Worm (Caenorhabditis elegans) whole organism, L3 larva: ENCODE measurements around the gene hira-1.
A peak's percentile ranks its signal among the peaks of the same experiment; 100 is the strongest.

Experiments used
- R02D3.7 ChIP-seq: fragments of 150-350 bp; optimal IDR thresholded peaks from 2 replicates; lab custom pipeline; 2014; ENCODE audit warnings: missing biosample characterization, missing genetic modification characterization
- ZK546.5 ChIP-seq: sonication (generic microtip); optimal IDR thresholded peaks from 2 replicates; lab custom pipeline; 2017; ENCODE audit warnings: missing biosample characterization, missing genetic modification characterization
- aly-2 ChIP-seq: fragments of 150-350 bp; optimal IDR thresholded peaks from 2 replicates; lab custom pipeline; 2014; ENCODE audit warnings: missing biosample characterization, missing genetic modification characterization
- ama-1 ChIP-seq: fragments of 150-350 bp; optimal IDR thresholded peaks from 2 replicates; lab custom pipeline; 2018
- ceh-16 ChIP-seq: sonication (generic microtip); optimal IDR thresholded peaks from 2 replicates; lab custom pipeline; 2017; ENCODE audit warnings: missing biosample characterization, missing genetic modification characterization
- ceh-28 ChIP-seq: fragments of 150-350 bp; optimal IDR thresholded peaks from 2 replicates; lab custom pipeline; 2014; ENCODE audit warnings: missing biosample characterization, missing genetic modification reagents, missing genetic modification characterization
- ceh-82 ChIP-seq: fragments of 150-350 bp; optimal IDR thresholded peaks from 2 replicates; lab custom pipeline; 2014; ENCODE audit warnings: missing biosample characterization, missing genetic modification characterization
- ceh-9 ChIP-seq: sonication (generic microtip); optimal IDR thresholded peaks from 2 replicates; lab custom pipeline; 2018; ENCODE audit warnings: missing biosample characterization, missing genetic modification characterization
- daf-12 ChIP-seq: fragments of 150-350 bp; optimal IDR thresholded peaks from 2 replicates; lab custom pipeline; 2014; ENCODE audit warnings: missing biosample characterization, missing genetic modification reagents, missing genetic modification characterization
- egl-27 ChIP-seq: sonication (generic microtip); optimal IDR thresholded peaks from 4 replicates; lab custom pipeline; 2017; ENCODE audit warnings: missing biosample characterization, missing genetic modification reagents, missing genetic modification characterization
- egl-5 ChIP-seq: fragments of 150-350 bp; optimal IDR thresholded peaks from 2 replicates; lab custom pipeline; 2017; ENCODE audit warnings: missing biosample characterization, missing genetic modification reagents, missing genetic modification characterization, inconsistent platforms
- elt-1 ChIP-seq: fragments of 150-350 bp; optimal IDR thresholded peaks from 2 replicates; lab custom pipeline; 2014; ENCODE audit warnings: missing biosample characterization, missing genetic modification characterization
- elt-2 ChIP-seq: sonication (generic microtip); optimal IDR thresholded peaks from 2 replicates; lab custom pipeline; 2016; ENCODE audit warnings: missing genetic modification reagents, mild to moderate bottlenecking, missing genetic modification characterization, missing compliant biosample characterization
- elt-3 ChIP-seq, 3 experiments: fragments of 150-350 bp in 1 of 3; sonication (generic microtip) in 2 of 3; optimal IDR thresholded peaks; 2 replicates in 2 of 3; 4 replicates in 1 of 3; lab custom pipeline; 2014 to 2017; ENCODE audit warnings: missing biosample characterization in 3 of 3, missing genetic modification characterization in 3 of 3
- eor-1 ChIP-seq, 2 experiments: fragments of 150-350 bp; optimal IDR thresholded peaks; 2 replicates each; lab custom pipeline; 2014 to 2018; ENCODE audit warnings: missing biosample characterization in 2 of 2, missing genetic modification characterization in 2 of 2
- fkh-10 ChIP-seq: sonication (generic microtip); optimal IDR thresholded peaks from 2 replicates; lab custom pipeline; 2017; ENCODE audit warnings: missing biosample characterization, missing genetic modification reagents, missing genetic modification characterization
- fkh-2 ChIP-seq: fragments of 150-350 bp; optimal IDR thresholded peaks from 2 replicates; lab custom pipeline; 2014; ENCODE audit warnings: missing biosample characterization, missing genetic modification reagents, missing genetic modification characterization
- fos-1 ChIP-seq: fragments of 150-350 bp; optimal IDR thresholded peaks from 2 replicates; lab custom pipeline; 2014; ENCODE audit warnings: missing biosample characterization, missing genetic modification characterization
- hmg-11 ChIP-seq: sonication (generic microtip); optimal IDR thresholded peaks from 2 replicates; lab custom pipeline; 2016; ENCODE audit warnings: missing genetic modification characterization, missing compliant biosample characterization
- jun-1 ChIP-seq: fragments of 150-350 bp; optimal IDR thresholded peaks from 2 replicates; lab custom pipeline; 2014; ENCODE audit warnings: missing biosample characterization, missing genetic modification reagents, missing genetic modification characterization
- lin-15B ChIP-seq: fragments of 150-350 bp; optimal IDR thresholded peaks from 2 replicates; lab custom pipeline; 2014; ENCODE audit warnings: missing biosample characterization, missing genetic modification characterization
- lin-39 ChIP-seq: fragments of 150-350 bp; optimal IDR thresholded peaks from 2 replicates; lab custom pipeline; 2018; ENCODE audit warnings: missing biosample characterization, missing genetic modification reagents, missing genetic modification characterization
- lsy-12 ChIP-seq: sonication (generic microtip); optimal IDR thresholded peaks from 2 replicates; lab custom pipeline; 2016; ENCODE audit warnings: mild to moderate bottlenecking, missing genetic modification characterization, missing compliant biosample characterization
- mdl-1 ChIP-seq: fragments of 150-350 bp; optimal IDR thresholded peaks from 2 replicates; lab custom pipeline; 2014; ENCODE audit warnings: missing biosample characterization, missing genetic modification characterization
- mml-1 ChIP-seq: fragments of 150-350 bp; sonication (generic microtip); optimal IDR thresholded peaks from 3 replicates; lab custom pipeline; 2014; ENCODE audit warnings: missing biosample characterization, missing genetic modification characterization
- nfya-1 ChIP-seq: sonication (generic microtip); optimal IDR thresholded peaks from 2 replicates; lab custom pipeline; 2017; ENCODE audit warnings: missing genetic modification characterization, mild to moderate bottlenecking, missing compliant biosample characterization, antibody characterized with exemption, moderate library complexity; ENCODE audit not compliant: insufficient read depth
- nhr-11 ChIP-seq: fragments of 150-350 bp; optimal IDR thresholded peaks from 2 replicates; lab custom pipeline; 2014; ENCODE audit warnings: missing biosample characterization, missing genetic modification characterization
- nhr-12 ChIP-seq: fragments of 150-350 bp; optimal IDR thresholded peaks from 2 replicates; lab custom pipeline; 2014; ENCODE audit warnings: missing biosample characterization, missing genetic modification characterization
- nhr-23 ChIP-seq: fragments of 150-350 bp; optimal IDR thresholded peaks from 2 replicates; lab custom pipeline; 2014; ENCODE audit warnings: missing biosample characterization, missing genetic modification reagents, missing genetic modification characterization
- nhr-237 ChIP-seq: fragments of 150-350 bp; optimal IDR thresholded peaks from 2 replicates; lab custom pipeline; 2014; ENCODE audit warnings: missing biosample characterization, missing genetic modification characterization
- nhr-25 ChIP-seq: sonication (generic microtip); optimal IDR thresholded peaks from 2 replicates; lab custom pipeline; 2017; ENCODE audit warnings: missing biosample characterization, missing genetic modification characterization
- nhr-28 ChIP-seq: fragments of 150-350 bp; optimal IDR thresholded peaks from 2 replicates; lab custom pipeline; 2014; ENCODE audit warnings: missing biosample characterization, missing genetic modification characterization
- nhr-43 ChIP-seq: sonication (generic microtip); optimal IDR thresholded peaks from 2 replicates; lab custom pipeline; 2016; ENCODE audit warnings: mild to moderate bottlenecking, missing genetic modification characterization, missing compliant biosample characterization; ENCODE audit not compliant: poor library complexity, severe bottlenecking
- nhr-67 ChIP-seq: fragments of 150-350 bp; optimal IDR thresholded peaks from 2 replicates; lab custom pipeline; 2014; ENCODE audit warnings: missing biosample characterization, missing genetic modification characterization
- nhr-76 ChIP-seq: fragments of 150-350 bp; sonication (generic microtip); optimal IDR thresholded peaks from 5 replicates; lab custom pipeline; 2014; ENCODE audit warnings: missing biosample characterization, missing genetic modification characterization
- nhr-77 ChIP-seq: fragments of 150-350 bp; optimal IDR thresholded peaks from 2 replicates; lab custom pipeline; 2014; ENCODE audit warnings: missing biosample characterization, missing genetic modification characterization
- pha-4 ChIP-seq: fragments of 150-350 bp; optimal IDR thresholded peaks from 2 replicates; lab custom pipeline; 2014; ENCODE audit warnings: missing biosample characterization, missing genetic modification reagents, missing genetic modification characterization
- pqm-1 ChIP-seq: fragments of 150-350 bp; optimal IDR thresholded peaks from 2 replicates; lab custom pipeline; 2017; ENCODE audit warnings: missing biosample characterization, missing genetic modification characterization, inconsistent platforms
- sea-2 ChIP-seq: fragments of 150-350 bp; sonication (generic microtip); optimal IDR thresholded peaks from 4 replicates; lab custom pipeline; 2014; ENCODE audit warnings: missing biosample characterization, missing genetic modification reagents, missing genetic modification characterization
- skn-1 ChIP-seq: fragments of 150-350 bp; optimal IDR thresholded peaks from 2 replicates; lab custom pipeline; 2014; ENCODE audit warnings: missing biosample characterization, missing genetic modification characterization
- snpc-4 ChIP-seq: fragments of 150-350 bp; optimal IDR thresholded peaks from 2 replicates; lab custom pipeline; 2014; ENCODE audit warnings: missing biosample characterization, missing genetic modification characterization
- tbx-2 ChIP-seq: sonication (generic microtip); optimal IDR thresholded peaks from 2 replicates; lab custom pipeline; 2016; ENCODE audit warnings: mild to moderate bottlenecking, missing genetic modification characterization, missing compliant biosample characterization
- unc-39 ChIP-seq: sonication (generic microtip); optimal IDR thresholded peaks from 4 replicates; lab custom pipeline; 2017; ENCODE audit warnings: missing biosample characterization, missing genetic modification characterization
- unc-62 ChIP-seq: fragments of 150-350 bp; sonication (generic microtip); optimal IDR thresholded peaks from 4 replicates; lab custom pipeline; 2014; ENCODE audit warnings: missing biosample characterization, missing genetic modification reagents, missing genetic modification characterization
- zag-1 ChIP-seq: fragments of 150-350 bp; optimal IDR thresholded peaks from 2 replicates; lab custom pipeline; 2014; ENCODE audit warnings: missing biosample characterization, missing genetic modification characterization
- ztf-11 ChIP-seq: fragments of 150-350 bp; optimal IDR thresholded peaks from 2 replicates; lab custom pipeline; 2014; ENCODE audit warnings: missing biosample characterization, missing genetic modification characterization
- ztf-4 ChIP-seq: fragments of 150-350 bp; optimal IDR thresholded peaks from 2 replicates; lab custom pipeline; 2014; ENCODE audit warnings: missing biosample characterization, missing genetic modification characterization

Gene hira-1

ce11 chrIII:5165745-5166144 is 25.2 kb upstream of the hira-1 start:
- TF ChIP-seq fkh-2 (tag; lab: Kevin White, UChicago) (no peak), nhr-237 (no peak), nhr-25 (tag; lab: Kevin White, UChicago) (peak; percentile 29), pqm-1 (tag; lab: Kevin White, UChicago) (no peak), egl-5 (no peak), unc-62 (GFP tag; lab: Kevin White, UChicago) (no peak), nhr-43 (tag; lab: Kevin White, UChicago) (peak; percentile 68)

- TF ChIP-seq eor-1 (tag; optimal IDR thresholded peaks at IDR 0.05; lab: Kevin White, UChicago) (no peak), elt-2 (tag; lab: Kevin White, UChicago) (no peak), sea-2 (no peak)
These were observed 21.2 kb upstream of the hira-1 start, which contains the start of gene ulp-1 for ce11 chrIII:5169699-5170098. TSS of gene ulp-1 (minus strand) at chrIII:5169799.

ce11 chrIII:5171945-5172344 is 19.0 kb upstream of the hira-1 start, which contains the start of gene prp-19:
TSS of gene prp-19 (minus strand) at chrIII:5172045.
- TF ChIP-seq mdl-1 (tag; lab: Kevin White, UChicago) = no peak
- no peak for TF ChIP-seq hmg-11 (tag; lab: Kevin White, UChicago)

ce11 chrIII:5172470-5172869 is 18.5 kb upstream of the hira-1 start, which contains the start of gene K10D2.5:
TSS of gene K10D2.5 (plus strand) at chrIII:5172720.
- TF ChIP-seq nhr-11 (tag; lab: Kevin White, UChicago) = peak; percentile 74
- TF ChIP-seq nhr-43 (tag; lab: Kevin White, UChicago) = peak; percentile 95
- no peak for TF ChIP-seq nhr-76 (tag; lab: Kevin White, UChicago)
- TF ChIP-seq fos-1 (tag; lab: Kevin White, UChicago) = no peak
- TF ChIP-seq ztf-11 (tag; lab: Kevin White, UChicago) = no peak
- TF ChIP-seq ceh-82 (tag; lab: Kevin White, UChicago) = peak; percentile 70
- TF ChIP-seq unc-39 (tag; lab: Kevin White, UChicago) = no peak
- peak; percentile 74 for TF ChIP-seq egl-5
- TF ChIP-seq fkh-2 (tag; lab: Kevin White, UChicago) = no peak
- no peak for TF ChIP-seq mdl-1 (tag; lab: Kevin White, UChicago)
- TF ChIP-seq R02D3.7 = peak; percentile 84
- no peak for TF ChIP-seq nhr-28 (tag; lab: Kevin White, UChicago)
- TF ChIP-seq lin-15B (tag; lab: Kevin White, UChicago) = peak; percentile 99
- TF ChIP-seq nhr-237 = no peak
- peak; percentile 89 for TF ChIP-seq nhr-25 (tag; lab: Kevin White, UChicago)
- peak; percentile 95 for TF ChIP-seq lin-39 (tag; lab: Kevin White, UChicago)
- TF ChIP-seq snpc-4 (tag; lab: Kevin White, UChicago) = peak; percentile 89
- TF ChIP-seq ceh-28 (tag; lab: Kevin White, UChicago) = peak; percentile 73
- TF ChIP-seq ztf-4 (tag; lab: Kevin White, UChicago) = no peak
- TF ChIP-seq pqm-1 (tag; lab: Kevin White, UChicago) = peak; percentile 58
- TF ChIP-seq unc-62 (GFP tag; lab: Kevin White, UChicago) = no peak
- peak; percentile 55 for TF ChIP-seq elt-2 (tag; lab: Kevin White, UChicago)
- TF ChIP-seq nhr-67 (tag; lab: Kevin White, UChicago) = no peak
- TF ChIP-seq fkh-10 (GFP tag; lab: Kevin White, UChicago) = peak; percentile 69
- no peak for TF ChIP-seq sea-2
- TF ChIP-seq nhr-23 = peak; percentile 90
- no peak for TF ChIP-seq aly-2 (tag; lab: Kevin White, UChicago)
- TF ChIP-seq daf-12 = no peak
- TF ChIP-seq hmg-11 (tag; lab: Kevin White, UChicago) = peak; percentile 44
- TF ChIP-seq elt-3 (tag; optimal IDR thresholded peaks at IDR 0.05; lab: Kevin White, UChicago) = peak in 1 of 3 experiments; percentile 7
- TF ChIP-seq jun-1 (tag; lab: Kevin White, UChicago) = peak; percentile 49
- TF ChIP-seq eor-1 (tag; optimal IDR thresholded peaks at IDR 0.05; lab: Kevin White, UChicago) = no peak
- no peak for TF ChIP-seq ceh-9
- TF ChIP-seq lsy-12 (tag; lab: Kevin White, UChicago) = peak; percentile 85
- no peak for TF ChIP-seq ceh-16 (tag; lab: Kevin White, UChicago)
- TF ChIP-seq zag-1 = no peak
- TF ChIP-seq nhr-12 = no peak
- TF ChIP-seq tbx-2 (tag; lab: Kevin White, UChicago) = peak; percentile 14
- TF ChIP-seq elt-1 (tag; lab: Kevin White, UChicago) = no peak
- TF ChIP-seq ama-1 (lab: Kevin White, UChicago) = peak; percentile 46
- peak; percentile 79 for TF ChIP-seq skn-1 (tag; lab: Kevin White, UChicago)
- TF ChIP-seq pha-4 (tag; lab: Kevin White, UChicago) = peak; percentile 91
- TF ChIP-seq nhr-77 = peak; percentile 39
- no peak for TF ChIP-seq mml-1 (tag; lab: Kevin White, UChicago)
- no peak for TF ChIP-seq ZK546.5 (tag; lab: Kevin White, UChicago)
- peak; percentile 0 for TF ChIP-seq egl-27
- peak; percentile 88 for TF ChIP-seq nfya-1 (tag; lab: Kevin White, UChicago)
